Fruit fly (Drosophila melanogaster) whole organism, prepupa: ENCODE results near the gene Cp7Fa.

Experiments
- Blimp-1 ChIP-seq: fragments of 200-800 bp; sonication (Bioruptor generic); optimal IDR thresholded peaks from 3 replicates; lab custom pipeline; 2017; ENCODE audit warnings: missing biosample characterization, missing genetic modification characterization, mild to moderate bottlenecking, moderate library complexity, missing genetic modification reagents
- CG10631 ChIP-seq: fragments of 200-800 bp; sonication (Bioruptor generic); optimal IDR thresholded peaks from 2 replicates; lab custom pipeline; 2016; ENCODE audit warnings: missing biosample characterization, missing genetic modification characterization
- CG10669 ChIP-seq: fragments of 200-800 bp; sonication (Bioruptor generic); optimal IDR thresholded peaks from 3 replicates; lab custom pipeline; 2018; ENCODE audit warnings: missing biosample characterization, mild to moderate bottlenecking, missing genetic modification characterization, moderate library complexity
- CG11294 ChIP-seq: fragments of 200-800 bp; sonication (Bioruptor generic); IDR thresholded peaks from 2 replicates; pipeline ENCODE4 v1.3.6; 2022; ENCODE audit warnings: missing biosample characterization, missing genetic modification characterization
- CG11762 ChIP-seq: fragments of 200-800 bp; sonication (Bioruptor generic); optimal IDR thresholded peaks from 3 replicates; lab custom pipeline; 2016; ENCODE audit warnings: missing biosample characterization, missing genetic modification characterization; ENCODE audit not compliant: insufficient read depth
- CG11902 ChIP-seq: fragments of 200-800 bp; sonication (Bioruptor generic); optimal IDR thresholded peaks from 3 replicates; lab custom pipeline; 2016; ENCODE audit warnings: missing biosample characterization, missing genetic modification characterization
- CG34406 ChIP-seq: fragments of 200-800 bp; sonication (Bioruptor generic); optimal IDR thresholded peaks from 3 replicates; lab custom pipeline; 2016; ENCODE audit warnings: missing biosample characterization, missing genetic modification characterization
- CG3919 ChIP-seq: fragments of 200-800 bp; sonication (Bioruptor generic); optimal IDR thresholded peaks from 3 replicates; lab custom pipeline; 2016; ENCODE audit warnings: missing biosample characterization, missing genetic modification characterization
- CG4318 ChIP-seq: fragments of 200-800 bp; sonication (Bioruptor generic); optimal IDR thresholded peaks from 3 replicates; lab custom pipeline; 2017; ENCODE audit warnings: missing biosample characterization, mild to moderate bottlenecking, missing genetic modification characterization
- CG6163 ChIP-seq: fragments of 200-800 bp; sonication (Bioruptor generic); IDR thresholded peaks from 3 replicates; pipeline ENCODE4 v1.3.6; 2022; ENCODE audit warnings: missing biosample characterization, missing genetic modification characterization
- CG6276 ChIP-seq: fragments of 200-800 bp; sonication (Bioruptor generic); optimal IDR thresholded peaks from 2 replicates; lab custom pipeline; 2017; ENCODE audit warnings: missing biosample characterization, mild to moderate bottlenecking, missing genetic modification characterization
- CG6792 ChIP-seq: fragments of 200-800 bp; sonication (Bioruptor generic); optimal IDR thresholded peaks from 3 replicates; lab custom pipeline; 2016; ENCODE audit warnings: missing biosample characterization, missing genetic modification characterization
- CG6808 ChIP-seq: fragments of 200-800 bp; sonication (Bioruptor generic); optimal IDR thresholded peaks from 3 replicates; lab custom pipeline; 2017; ENCODE audit warnings: missing biosample characterization, missing genetic modification characterization, mild to moderate bottlenecking, moderate library complexity, missing genetic modification reagents
- CG6854 ChIP-seq: fragments of 200-800 bp; sonication (Bioruptor generic); optimal IDR thresholded peaks from 2 replicates; lab custom pipeline; 2017; ENCODE audit warnings: missing biosample characterization, mild to moderate bottlenecking, missing genetic modification characterization
- CG8319 ChIP-seq: fragments of 200-800 bp; sonication (Bioruptor generic); optimal IDR thresholded peaks from 3 replicates; lab custom pipeline; 2016; ENCODE audit warnings: missing biosample characterization, missing genetic modification characterization
- CG8632 ChIP-seq: fragments of 200-800 bp; sonication (Bioruptor generic); optimal IDR thresholded peaks from 3 replicates; lab custom pipeline; 2016; ENCODE audit warnings: missing biosample characterization, missing genetic modification characterization
- CG9139 ChIP-seq: fragments of 200-800 bp; sonication (Bioruptor generic); optimal IDR thresholded peaks from 3 replicates; lab custom pipeline; 2017; ENCODE audit warnings: missing biosample characterization, mild to moderate bottlenecking, missing genetic modification characterization
- Eip78C ChIP-seq: fragments of 200-800 bp; sonication (Bioruptor generic); peaks from one replicate; lab custom pipeline; 2016; ENCODE audit warnings: missing biosample characterization, missing genetic modification characterization
- Eip93F ChIP-seq: fragments of 200-800 bp; sonication (Bioruptor generic); optimal IDR thresholded peaks from 2 replicates; lab custom pipeline; 2016; ENCODE audit warnings: missing biosample characterization, mild to moderate bottlenecking, missing genetic modification characterization
- Ets21C ChIP-seq: fragments of 200-800 bp; sonication (Bioruptor generic); optimal IDR thresholded peaks from 3 replicates; lab custom pipeline; 2016; ENCODE audit warnings: missing biosample characterization, missing genetic modification characterization
- Gug ChIP-seq: fragments of 200-800 bp; sonication (Bioruptor generic); IDR thresholded peaks from 2 replicates; pipeline ENCODE4 v1.3.6; 2022; ENCODE audit warnings: missing biosample characterization, missing genetic modification characterization
- Hr39 ChIP-seq: fragments of 200-800 bp; sonication (Bioruptor generic); optimal IDR thresholded peaks from 2 replicates; lab custom pipeline; 2016; ENCODE audit warnings: missing biosample characterization, missing genetic modification characterization
- Hr4 ChIP-seq: fragments of 200-800 bp; sonication (Bioruptor generic); optimal IDR thresholded peaks from 3 replicates; lab custom pipeline; 2016; ENCODE audit warnings: missing biosample characterization, missing genetic modification characterization
- Lpt ChIP-seq: fragments of 200-800 bp; sonication (Bioruptor generic); optimal IDR thresholded peaks from 3 replicates; lab custom pipeline; 2016; ENCODE audit warnings: missing biosample characterization, missing genetic modification characterization
- Met ChIP-seq: fragments of 200-800 bp; sonication (Bioruptor generic); optimal IDR thresholded peaks from 3 replicates; lab custom pipeline; 2016; ENCODE audit warnings: missing biosample characterization, missing genetic modification characterization
- OdsH ChIP-seq: fragments of 200-800 bp; sonication (Bioruptor generic); optimal IDR thresholded peaks from 3 replicates; lab custom pipeline; 2016; ENCODE audit warnings: missing biosample characterization, missing genetic modification characterization
- Smox ChIP-seq: fragments of 200-800 bp; sonication (Bioruptor generic); optimal IDR thresholded peaks from 3 replicates; lab custom pipeline; 2016; ENCODE audit warnings: missing biosample characterization, missing genetic modification characterization
- achi ChIP-seq: fragments of 200-800 bp; sonication (Bioruptor generic); optimal IDR thresholded peaks from 3 replicates; lab custom pipeline; 2016; ENCODE audit warnings: missing biosample characterization, missing genetic modification characterization
- cyc ChIP-seq: fragments of 200-800 bp; sonication (Bioruptor generic); optimal IDR thresholded peaks from 3 replicates; lab custom pipeline; 2016; ENCODE audit warnings: missing biosample characterization, missing genetic modification characterization
- dac ChIP-seq: fragments of 200-800 bp; sonication (Bioruptor generic); optimal IDR thresholded peaks from 2 replicates; lab custom pipeline; 2017; ENCODE audit warnings: missing biosample characterization, mild to moderate bottlenecking, missing genetic modification characterization
- dsx ChIP-seq: fragments of 200-800 bp; optimal IDR thresholded peaks from 3 replicates; lab custom pipeline; 2019; ENCODE audit warnings: missing biosample characterization, mild to moderate bottlenecking, missing genetic modification characterization, moderate library complexity; ENCODE audit not compliant: poor library complexity, severe bottlenecking
- fd59A ChIP-seq: fragments of 200-800 bp; sonication (Bioruptor generic); optimal IDR thresholded peaks from 2 replicates; lab custom pipeline; 2017; ENCODE audit warnings: missing biosample characterization, mild to moderate bottlenecking, missing genetic modification characterization, missing genetic modification reagents
- fd85E ChIP-seq: fragments of 200-800 bp; sonication (Bioruptor generic); optimal IDR thresholded peaks from 3 replicates; lab custom pipeline; 2016; ENCODE audit warnings: missing biosample characterization, missing genetic modification characterization
- fkh ChIP-seq: fragments of 200-800 bp; sonication (Bioruptor generic); optimal IDR thresholded peaks from 3 replicates; lab custom pipeline; 2017; ENCODE audit warnings: missing biosample characterization, mild to moderate bottlenecking, missing genetic modification characterization, moderate library complexity
- pdm3 ChIP-seq: fragments of 200-800 bp; sonication (Bioruptor generic); optimal IDR thresholded peaks from 3 replicates; lab custom pipeline; 2016; ENCODE audit warnings: missing biosample characterization, missing genetic modification characterization
- salr ChIP-seq, 2 experiments: fragments of 200-800 bp; sonication (Bioruptor generic); optimal IDR thresholded peaks; 3 replicates each; lab custom pipeline; 2016 to 2018; ENCODE audit warnings: missing biosample characterization in 2 of 2, missing genetic modification characterization in 2 of 2, mild to moderate bottlenecking in 1 of 2
- spab ChIP-seq: fragments of 200-800 bp; sonication (Bioruptor generic); optimal IDR thresholded peaks from 2 replicates; lab custom pipeline; 2017; ENCODE audit warnings: missing biosample characterization, mild to moderate bottlenecking, missing genetic modification characterization, missing genetic modification reagents
- ss ChIP-seq, 2 experiments: fragments of 200-800 bp; sonication (Bioruptor generic); optimal IDR thresholded peaks; 2 replicates in 1 of 2; 3 replicates in 1 of 2; lab custom pipeline; 2017 to 2018; ENCODE audit warnings: mild to moderate bottlenecking in 2 of 2, missing biosample characterization in 2 of 2, missing genetic modification characterization in 2 of 2, moderate library complexity in 1 of 2
- svp ChIP-seq: fragments of 200-800 bp; sonication (Bioruptor generic); peaks from one replicate; lab custom pipeline; 2016; ENCODE audit warnings: missing biosample characterization, missing genetic modification characterization
- vri ChIP-seq: fragments of 200-800 bp; sonication (Bioruptor generic); optimal IDR thresholded peaks from 3 replicates; lab custom pipeline; 2016; ENCODE audit warnings: missing biosample characterization, mild to moderate bottlenecking, missing genetic modification characterization

Cp7Fa gene

DNA sequence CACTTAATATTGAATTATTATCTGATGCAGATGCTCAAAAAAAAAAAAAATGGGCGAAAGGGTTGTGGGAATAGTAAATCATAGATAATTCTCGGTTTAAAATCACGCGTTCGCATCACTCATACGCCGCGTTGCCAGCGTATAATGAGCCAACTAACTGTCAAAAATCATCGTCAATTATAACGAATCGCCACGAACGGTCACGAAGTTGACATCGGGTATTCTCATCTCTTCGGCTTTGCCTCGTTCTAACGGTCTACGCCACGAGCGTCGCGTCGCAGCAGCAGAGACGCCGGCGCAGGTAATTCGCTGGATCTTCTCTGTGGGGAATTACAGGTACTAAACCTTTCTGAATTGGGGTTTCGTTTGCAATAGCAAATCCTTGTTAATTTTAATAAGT lies 30.7 kb downstream of the Cp7Fa start:
- no peak for TF ChIP-seq CG6276 (GFP tag; lab: Kevin White, UChicago)
- no peak for TF ChIP-seq CG11294 (GFP tag; lab: Robert Waterston, UW)
- no peak for TF ChIP-seq fd85E
- TF ChIP-seq dsx (GFP tag; lab: Kevin White, UChicago) = no peak
- TF ChIP-seq fkh = no peak
- no peak for TF ChIP-seq CG6854
- TF ChIP-seq CG10631 (GFP tag; lab: Kevin White, UChicago) = no peak
- TF ChIP-seq svp (GFP tag; lab: Kevin White, UChicago) = no peak
- no peak for TF ChIP-seq Hr4 (GFP tag; lab: Kevin White, UChicago)
- no peak for TF ChIP-seq fd59A (GFP tag; lab: Kevin White, UChicago)
- TF ChIP-seq Hr39 (GFP tag; lab: Kevin White, UChicago) = no peak
- TF ChIP-seq pdm3 (GFP tag; lab: Kevin White, UChicago) = no peak
- no peak for TF ChIP-seq Lpt (GFP tag; lab: Kevin White, UChicago)
- TF ChIP-seq Smox (GFP tag; lab: Kevin White, UChicago) = no peak
- no peak for TF ChIP-seq CG8319 (GFP tag; lab: Kevin White, UChicago)
- TF ChIP-seq spab (GFP tag; lab: Kevin White, UChicago) = no peak
- TF ChIP-seq, all 60 proteins: peak for 0

DNA sequence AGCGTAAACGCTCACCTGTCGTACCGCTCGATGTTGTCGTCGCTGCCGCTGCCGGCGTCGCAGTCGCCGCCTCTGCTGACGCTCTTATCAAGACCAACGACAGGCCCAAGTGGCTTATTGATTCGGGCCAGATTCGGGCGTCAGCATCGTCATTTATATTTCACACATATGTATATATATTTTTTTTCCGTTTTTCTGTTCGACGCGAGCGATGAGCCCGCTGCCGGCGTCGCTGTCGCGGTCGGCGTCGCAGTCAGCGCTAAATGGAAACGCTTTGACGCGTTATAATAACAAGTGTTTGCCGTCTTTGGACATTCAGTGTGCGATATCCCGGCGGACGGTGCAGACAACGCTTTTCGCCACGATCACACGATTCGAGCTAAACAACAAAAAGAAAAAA lies 31.4 kb downstream of the Cp7Fa start:
- TF ChIP-seq salr (GFP tag; optimal IDR thresholded peaks at IDR 0.05; lab: Kevin White, UChicago) = no peak
- no peak for TF ChIP-seq Blimp-1 (GFP tag; lab: Kevin White, UChicago)
- peak; percentile 18 for TF ChIP-seq Eip78C (GFP tag; lab: Kevin White, UChicago)
- TF ChIP-seq Eip93F = peak; percentile 49

DNA sequence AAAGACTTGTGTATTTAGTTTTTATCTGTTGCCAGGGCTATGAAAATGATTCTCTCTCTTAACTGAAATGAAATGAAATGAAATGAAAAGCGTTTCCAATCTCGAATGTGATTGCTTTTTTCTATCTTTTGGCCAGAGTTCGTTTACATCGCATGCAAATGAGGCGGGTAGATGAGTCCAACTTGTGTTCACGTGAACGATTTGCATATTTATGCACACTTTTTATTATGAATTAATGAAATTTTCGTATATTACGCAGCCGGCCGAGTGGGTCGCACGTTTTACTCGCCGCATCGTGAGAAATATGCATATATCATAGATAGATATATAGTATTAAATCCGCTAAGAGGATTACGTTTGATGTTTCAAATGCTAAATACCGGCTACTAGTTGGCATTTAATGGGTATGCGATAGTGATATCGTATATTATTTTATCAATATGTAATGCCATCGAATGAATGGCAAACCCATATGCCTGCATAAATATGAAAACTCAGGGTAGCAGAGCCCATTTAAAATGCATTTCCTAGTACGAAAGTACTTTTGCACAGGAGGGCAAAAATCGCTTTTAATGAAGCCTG lies 34.4 kb downstream of the Cp7Fa start:
- peak; percentile 62 for TF ChIP-seq svp (GFP tag; lab: Kevin White, UChicago)
- TF ChIP-seq Eip78C (GFP tag; lab: Kevin White, UChicago) = peak; percentile 28
- peak; percentile 4 for TF ChIP-seq Hr4 (GFP tag; lab: Kevin White, UChicago)
- TF ChIP-seq CG9139 (GFP tag; lab: Kevin White, UChicago) = no peak
- TF ChIP-seq, all 60 proteins: peak for 3

DNA sequence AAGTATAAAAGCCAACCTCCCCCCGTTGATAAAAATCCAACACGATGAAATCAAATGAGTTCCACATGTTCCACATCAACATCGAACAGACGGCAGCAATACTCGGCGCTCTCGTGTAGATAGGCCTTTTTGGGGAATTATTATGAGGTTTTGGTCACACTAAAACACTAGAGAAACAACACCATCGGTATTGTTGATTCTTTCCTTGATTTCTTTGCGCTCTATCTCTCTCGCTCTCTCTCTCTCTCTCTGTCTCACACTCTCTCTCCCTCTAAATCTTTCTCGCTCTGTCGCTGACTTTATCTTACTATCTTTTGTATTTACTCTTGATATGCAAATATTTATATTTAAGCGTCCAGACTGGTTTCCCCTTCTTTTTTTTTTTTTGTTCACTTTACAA lies 40.0 kb downstream of the Cp7Fa start:
- TF ChIP-seq achi (GFP tag; lab: Kevin White, UChicago) (no peak), spab (GFP tag; lab: Kevin White, UChicago) (no peak), cyc (GFP tag; lab: Kevin White, UChicago) (no peak), CG11902 (no peak), CG6808 (GFP tag; lab: Kevin White, UChicago) (peak; percentile 20), pdm3 (GFP tag; lab: Kevin White, UChicago) (no peak), CG3919 (GFP tag; lab: Kevin White, UChicago) (no peak), CG6163 (GFP tag; lab: Robert Waterston, UW) (0 out of 3 replicates have a peak, but pooled peaks have one; percentile 27), ss (GFP tag; optimal IDR thresholded peaks at IDR 0.05; lab: Kevin White, UChicago) (peak; percentile 13 to 23), CG10669 (GFP tag; lab: Kevin White, UChicago) (no peak), vri (no peak), dac (no peak), CG11762 (GFP tag; lab: Kevin White, UChicago) (no peak), svp (GFP tag; lab: Kevin White, UChicago) (peak; percentile 9), CG34406 (GFP tag; lab: Kevin White, UChicago) (no peak), OdsH (GFP tag; lab: Kevin White, UChicago) (no peak), Ets21C (GFP tag; lab: Kevin White, UChicago) (no peak), CG8632 (GFP tag; lab: Kevin White, UChicago) (no peak), fd85E (no peak), Gug (GFP tag; lab: Robert Waterston, UW) (no peak), CG4318 (GFP tag; lab: Kevin White, UChicago) (no peak), CG6792 (GFP tag; lab: Kevin White, UChicago) (no peak), Smox (GFP tag; lab: Kevin White, UChicago) (no peak), Eip78C (GFP tag; lab: Kevin White, UChicago) (peak; percentile 72), Hr4 (GFP tag; lab: Kevin White, UChicago) (no peak), Met (GFP tag; lab: Kevin White, UChicago) (no peak)
